Fruit fly (Drosophila melanogaster): Measurements from ENCODE around the gene CG17896.
A peak's percentile ranks its signal among the peaks of the same experiment; 100 is the strongest.

CG17896 gene

dm6 chrX:520215-520861 lies 27.0 kb upstream of the CG17896 start (continued):
- TF ChIP-seq CG30431 (GFP tag; optimal IDR thresholded peaks at IDR 0.05) (no peak), CG10462 (GFP tag; optimal IDR thresholded peaks at IDR 0.05) (no peak), fru (optimal IDR thresholded peaks at IDR 0.05) (no peak), gem (tag; optimal IDR thresholded peaks at IDR 0.05) (no peak), bab2 (GFP tag; optimal IDR thresholded peaks at IDR 0.05) (no peak), crol (GFP tag; IDR thresholded peaks at IDR 0.05) (peak; percentile 79), HmgZ (tag; optimal IDR thresholded peaks at IDR 0.05) (no peak), CG31224 (GFP tag; IDR thresholded peaks at IDR 0.05) (no peak), CG4854 (GFP tag; optimal IDR thresholded peaks at IDR 0.05) (no peak), odd (GFP tag; optimal IDR thresholded peaks at IDR 0.05) (no peak), CG9797 (GFP tag; optimal IDR thresholded peaks at IDR 0.05) (no peak), gcm (GFP tag; optimal IDR thresholded peaks at IDR 0.05) (no peak), p53 (GFP tag; optimal IDR thresholded peaks at IDR 0.05) (no peak), CG9727 (GFP tag; optimal IDR thresholded peaks at IDR 0.05) (no peak), CG13894 (tag; optimal IDR thresholded peaks at IDR 0.05) (peak; percentile 59), CG10979 (tag; optimal IDR thresholded peaks at IDR 0.05) (no peak), exex (tag; optimal IDR thresholded peaks at IDR 0.05) (no peak), Hand (GFP tag; optimal IDR thresholded peaks at IDR 0.05) (no peak), CG2712 (tag; optimal IDR thresholded peaks at IDR 0.05) (no peak), Awh (GFP tag; IDR thresholded peaks at IDR 0.05) (no peak), CG10267 (tag; optimal IDR thresholded peaks at IDR 0.05) (no peak), kay (GFP tag; optimal IDR thresholded peaks at IDR 0.05) (no peak), CG11723 (GFP tag; optimal IDR thresholded peaks at IDR 0.05) (no peak), D (optimal IDR thresholded peaks at IDR 0.05) (no peak), D (GFP tag; optimal IDR thresholded peaks at IDR 0.05) (no peak), CG4282 (GFP tag; optimal IDR thresholded peaks at IDR 0.05) (no peak)

DNA sequence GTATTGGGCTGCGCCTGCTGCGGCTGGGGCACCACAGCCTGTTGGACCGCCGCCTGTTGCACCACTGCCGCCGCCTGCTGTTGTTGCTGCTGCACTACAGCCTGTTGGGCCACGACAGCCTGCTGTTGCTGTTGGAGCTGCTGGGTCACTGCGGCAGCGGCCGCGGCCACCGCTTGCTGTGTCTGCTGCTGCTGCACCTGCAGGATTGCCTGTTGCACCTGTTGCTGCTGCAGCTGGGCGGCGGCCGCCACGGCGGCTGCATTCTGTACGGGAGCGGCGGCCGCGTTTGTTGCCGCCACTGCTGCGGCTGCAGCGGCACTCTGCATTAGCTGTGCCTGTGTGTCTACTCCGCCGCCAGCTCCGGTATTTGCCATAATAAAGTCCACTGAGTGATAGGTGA lies 25.6 kb upstream of the CG17896 start:
- TF ChIP-seq tx (GFP tag; optimal IDR thresholded peaks at IDR 0.05) = no peak
- 0 out of 2 replicates have a peak, but pooled peaks have one; percentile 17 for TF ChIP-seq cas (GFP tag; IDR thresholded peaks at IDR 0.05)
- peak; percentile 77 for TF ChIP-seq Ets65A (GFP tag)
- TF ChIP-seq ac (GFP tag; optimal IDR thresholded peaks at IDR 0.05) = peak; percentile 55

DNA sequence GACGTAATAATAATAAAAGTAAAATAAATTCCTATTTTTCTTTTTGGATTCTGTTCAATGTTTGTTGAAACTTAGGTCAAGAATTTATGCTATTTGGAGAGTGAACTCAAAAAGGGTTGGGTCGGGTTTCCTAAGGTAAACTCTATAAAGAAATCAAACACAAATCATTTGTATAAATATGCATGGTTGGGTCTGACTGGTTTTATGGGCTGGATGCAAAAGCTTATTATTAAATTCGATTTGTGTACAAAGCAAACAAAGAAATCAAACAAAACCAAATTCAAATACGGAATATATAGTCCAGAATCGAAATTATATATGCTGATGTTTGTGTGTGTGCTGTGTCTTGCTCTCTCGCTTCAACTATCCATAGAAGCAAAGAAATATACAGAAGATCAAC lies 22.4 kb upstream of the CG17896 start:
- TF ChIP-seq Eip74EF (GFP tag; optimal IDR thresholded peaks at IDR 0.05) (peak in 1 of 2 experiments; percentile 7), lab (GFP tag; optimal IDR thresholded peaks at IDR 0.05) (peak; percentile 78), vnd (GFP tag; IDR thresholded peaks at IDR 0.05; ENCODE audit: partially characterized antibody) (no peak), CG6765 (GFP tag; optimal IDR thresholded peaks at IDR 0.05) (peak; percentile 32), Vsx1 (GFP tag; optimal IDR thresholded peaks at IDR 0.05) (peak; percentile 29), CG16813 (GFP tag; IDR thresholded peaks at IDR 0.05; ENCODE audit: partially characterized antibody) (no peak), CG10209 (GFP tag; optimal IDR thresholded peaks at IDR 0.05) (peak; percentile 16), CG32767 (GFP tag; IDR thresholded peaks at IDR 0.05) (no peak), CG3163 (GFP tag; optimal IDR thresholded peaks at IDR 0.05) (no peak), CG5180 (GFP tag; optimal IDR thresholded peaks at IDR 0.05) (no peak), CG3281 (GFP tag; optimal IDR thresholded peaks at IDR 0.05) (peak; percentile 43), CG10543 (GFP tag; optimal IDR thresholded peaks at IDR 0.05) (peak; percentile 28), CG12769 (tag; optimal IDR thresholded peaks at IDR 0.05) (peak; percentile 55), onecut (GFP tag; IDR thresholded peaks at IDR 0.05) (no peak), fd3F (GFP tag; optimal IDR thresholded peaks at IDR 0.05) (peak; percentile 40), CrebB (tag; optimal IDR thresholded peaks at IDR 0.05) (peak; percentile 35), CG8290 (GFP tag; optimal IDR thresholded peaks at IDR 0.05) (no peak), CG8290 (tag; optimal IDR thresholded peaks at IDR 0.05) (peak in 1 of 2 experiments; percentile 73), CG8944 (GFP tag; optimal IDR thresholded peaks at IDR 0.05) (no peak), pros (GFP tag; optimal IDR thresholded peaks at IDR 0.05) (no peak)

Measured in whole organism, embryonic.